ENCODE assay signal across 1 fruit fly cellular context in genomic region chr2L:18948065-18948723, dm6.
TF ChIP-seq lines count a peak whose summit lies in the region.

No protein-coding gene starts in this region.

TF ChIP-seq in whole organism, embryonic, 481 proteins besides CTCF, POLR2A, EP300 and RAD21 (continued from another document and continues in another):
- peak; percentile 68 for TF ChIP-seq Hsf (GFP tag; optimal IDR thresholded peaks at IDR 0.05; lab: Kevin White, UChicago)
- TF ChIP-seq abd-A (tag; optimal IDR thresholded peaks at IDR 0.05; lab: Kevin White, UChicago), result no peak
- no peak for TF ChIP-seq Scr (GFP tag; IDR thresholded peaks at IDR 0.05; lab: Robert Waterston, UW; ENCODE audit: partially characterized antibody)
- no peak for TF ChIP-seq cas (GFP tag; IDR thresholded peaks at IDR 0.05; lab: Robert Waterston, UW)
- TF ChIP-seq E2f1 (GFP tag; IDR thresholded peaks at IDR 0.05; lab: Robert Waterston, UW), result 0 out of 2 replicates have a peak, but pooled peaks have one; percentile 24
- TF ChIP-seq CG10979 (tag; optimal IDR thresholded peaks at IDR 0.05; lab: Kevin White, UChicago), result peak; percentile 86
- peak; percentile 47 for TF ChIP-seq CG17568 (GFP tag; optimal IDR thresholded peaks at IDR 0.05; lab: Kevin White, UChicago)
- TF ChIP-seq CG7839 (tag; optimal IDR thresholded peaks at IDR 0.05; lab: Kevin White, UChicago), result peak; percentile 75
- peak; percentile 10; the same call in 1 of the 3 replicates for TF ChIP-seq CG34422 (GFP tag; IDR thresholded peaks at IDR 0.05; lab: Robert Waterston, UW)
- peak; percentile 85 for TF ChIP-seq Sox102F (GFP tag; optimal IDR thresholded peaks at IDR 0.05; lab: Kevin White, UChicago)
- TF ChIP-seq lilli (GFP tag; optimal IDR thresholded peaks at IDR 0.05; lab: Kevin White, UChicago), result peak; percentile 28
- no peak for TF ChIP-seq sr (GFP tag; IDR thresholded peaks at IDR 0.05; lab: Robert Waterston, UW)
- no peak for TF ChIP-seq fd102C (GFP tag; optimal IDR thresholded peaks at IDR 0.05; lab: Kevin White, UChicago)
- peak; percentile 19 for TF ChIP-seq CG10462 (GFP tag; optimal IDR thresholded peaks at IDR 0.05; lab: Kevin White, UChicago)
- peak; percentile 66 for TF ChIP-seq Vsx1 (GFP tag; optimal IDR thresholded peaks at IDR 0.05; lab: Kevin White, UChicago)
- no peak for TF ChIP-seq CG17612 (GFP tag; IDR thresholded peaks at IDR 0.05; lab: Robert Waterston, UW)
- no peak for TF ChIP-seq ac (GFP tag; optimal IDR thresholded peaks at IDR 0.05; lab: Kevin White, UChicago)
- TF ChIP-seq Xbp1 (GFP tag; optimal IDR thresholded peaks at IDR 0.05; lab: Kevin White, UChicago), result peak; percentile 56
- peak; percentile 5 for TF ChIP-seq HmgZ (tag; optimal IDR thresholded peaks at IDR 0.05; lab: Kevin White, UChicago)
- TF ChIP-seq pita (GFP tag; optimal IDR thresholded peaks at IDR 0.05; lab: Kevin White, UChicago), result no peak
- no peak for TF ChIP-seq toy (GFP tag; IDR thresholded peaks at IDR 0.05; lab: Robert Waterston, UW)
- peak; percentile 18 for TF ChIP-seq kah (GFP tag; optimal IDR thresholded peaks at IDR 0.05; lab: Kevin White, UChicago)
- no peak for TF ChIP-seq Optix (GFP tag; IDR thresholded peaks at IDR 0.05; lab: Robert Waterston, UW)
- TF ChIP-seq peb (GFP tag; IDR thresholded peaks at IDR 0.05; lab: Robert Waterston, UW), result peak; percentile 48; the same call in 1 of the 2 replicates
- TF ChIP-seq CG8359 (GFP tag; optimal IDR thresholded peaks at IDR 0.05; lab: Kevin White, UChicago; ENCODE audit: borderline replicate concordance), result no peak
- TF ChIP-seq Opbp (GFP tag; IDR thresholded peaks at IDR 0.05; lab: Robert Waterston, UW; ENCODE audit: partially characterized antibody), result no peak
- no peak for TF ChIP-seq Taf1 (GFP tag; IDR thresholded peaks at IDR 0.05; lab: Robert Waterston, UW)
- peak; percentile 25 for TF ChIP-seq chn (GFP tag; optimal IDR thresholded peaks at IDR 0.05; lab: Kevin White, UChicago)
- TF ChIP-seq CG32767 (GFP tag; IDR thresholded peaks at IDR 0.05; lab: Robert Waterston, UW), result no peak
- TF ChIP-seq CG11560 (tag; IDR thresholded peaks at IDR 0.05; lab: Robert Waterston, UW), result no peak
- TF ChIP-seq CG1529 (GFP tag; optimal IDR thresholded peaks at IDR 0.05; lab: Kevin White, UChicago), result peak; percentile 87
- no peak for TF ChIP-seq Nf-YA (GFP tag; IDR thresholded peaks at IDR 0.05; lab: Robert Waterston, UW)
- peak; percentile 37 for TF ChIP-seq CG15073 (GFP tag; optimal IDR thresholded peaks at IDR 0.05; lab: Kevin White, UChicago)
- no peak for TF ChIP-seq Poxn (GFP tag; IDR thresholded peaks at IDR 0.05; lab: Robert Waterston, UW)
- TF ChIP-seq Chrac-16 (GFP tag; optimal IDR thresholded peaks at IDR 0.05; lab: Kevin White, UChicago), result peak; percentile 54
- TF ChIP-seq CG7271 (tag; optimal IDR thresholded peaks at IDR 0.05; lab: Kevin White, UChicago), result no peak
- no peak for TF ChIP-seq CG9932 (GFP tag; IDR thresholded peaks at IDR 0.05; lab: Robert Waterston, UW)
- no peak for TF ChIP-seq Hey (tag; optimal IDR thresholded peaks at IDR 0.05; lab: Kevin White, UChicago)
- no peak for TF ChIP-seq CrebB (tag; optimal IDR thresholded peaks at IDR 0.05; lab: Kevin White, UChicago)
- no peak for TF ChIP-seq Max (GFP tag; optimal IDR thresholded peaks at IDR 0.05; lab: Kevin White, UChicago)
- TF ChIP-seq CG2199 (GFP tag; IDR thresholded peaks at IDR 0.05; lab: Robert Waterston, UW), result no peak
- TF ChIP-seq CG17385 (GFP tag; optimal IDR thresholded peaks at IDR 0.05; lab: Kevin White, UChicago), result peak; percentile 62
- peak; percentile 27 for TF ChIP-seq pum (GFP tag; optimal IDR thresholded peaks at IDR 0.05; lab: Kevin White, UChicago)
- TF ChIP-seq CG31224 (GFP tag; IDR thresholded peaks at IDR 0.05; lab: Robert Waterston, UW), result peak; percentile 96
- peak; percentile 85 for TF ChIP-seq CG15601 (tag; optimal IDR thresholded peaks at IDR 0.05; lab: Kevin White, UChicago)
- no peak for TF ChIP-seq lov (optimal IDR thresholded peaks at IDR 0.05; lab: Kevin White, UChicago)
- TF ChIP-seq lov (GFP tag; IDR thresholded peaks at IDR 0.05; lab: Robert Waterston, UW), result no peak
- TF ChIP-seq Eip74EF (GFP tag; optimal IDR thresholded peaks at IDR 0.05; lab: Kevin White, UChicago), result peak in 1 of 2 experiments; percentile 57
- TF ChIP-seq Abd-B (GFP tag; optimal IDR thresholded peaks at IDR 0.05; lab: Kevin White, UChicago), result peak; percentile 47
- TF ChIP-seq CG11696 (GFP tag; IDR thresholded peaks at IDR 0.05; lab: Robert Waterston, UW), result 0 out of 2 replicates have a peak, but pooled peaks have one; percentile 22
- peak; percentile 56 for TF ChIP-seq CG4424 (GFP tag; optimal IDR thresholded peaks at IDR 0.05; lab: Kevin White, UChicago)
- peak; percentile 26 for TF ChIP-seq ind (GFP tag; optimal IDR thresholded peaks at IDR 0.05; lab: Kevin White, UChicago)
- peak; percentile 73 for TF ChIP-seq Sox100B (GFP tag; optimal IDR thresholded peaks at IDR 0.05; lab: Kevin White, UChicago)
- no peak for TF ChIP-seq vvl (GFP tag; IDR thresholded peaks at IDR 0.05; lab: Robert Waterston, UW)
- TF ChIP-seq CG18011 (GFP tag; optimal IDR thresholded peaks at IDR 0.05; lab: Kevin White, UChicago), result no peak
- no peak for TF ChIP-seq hkb (optimal IDR thresholded peaks at IDR 0.05; lab: Kevin White, UChicago)
- peak; percentile 69 for TF ChIP-seq hkb (GFP tag; IDR thresholded peaks at IDR 0.05; lab: Robert Waterston, UW)
- TF ChIP-seq CG4404 (GFP tag; IDR thresholded peaks at IDR 0.05; lab: Robert Waterston, UW), result 0 out of 2 replicates have a peak, but pooled peaks have one; percentile 22
- TF ChIP-seq CG8944 (GFP tag; optimal IDR thresholded peaks at IDR 0.05; lab: Kevin White, UChicago), result no peak
- TF ChIP-seq CG5245 (GFP tag; optimal IDR thresholded peaks at IDR 0.05; lab: Kevin White, UChicago), result peak; percentile 8
- TF ChIP-seq CG12155 (GFP tag; optimal IDR thresholded peaks at IDR 0.05; lab: Kevin White, UChicago), result no peak
- TF ChIP-seq CG12219 (GFP tag; optimal IDR thresholded peaks at IDR 0.05; lab: Kevin White, UChicago), result peak; percentile 70
- TF ChIP-seq ems (GFP tag; optimal IDR thresholded peaks at IDR 0.05; lab: Kevin White, UChicago), result peak; percentile 34
- peak; percentile 22 for TF ChIP-seq bab2 (GFP tag; optimal IDR thresholded peaks at IDR 0.05; lab: Kevin White, UChicago)
- no peak for TF ChIP-seq sc (optimal IDR thresholded peaks at IDR 0.05; lab: Kevin White, UChicago)
- TF ChIP-seq sc (GFP tag; optimal IDR thresholded peaks at IDR 0.05; lab: Kevin White, UChicago), result peak; percentile 81
- TF ChIP-seq sima (GFP tag; optimal IDR thresholded peaks at IDR 0.05; lab: Kevin White, UChicago), result no peak
- TF ChIP-seq gem (tag; optimal IDR thresholded peaks at IDR 0.05; lab: Kevin White, UChicago), result peak; percentile 91
- TF ChIP-seq CG2889 (GFP tag; IDR thresholded peaks at IDR 0.05; lab: Robert Waterston, UW), result no peak
- no peak for TF ChIP-seq CG6854 (GFP tag; optimal IDR thresholded peaks at IDR 0.05; lab: Kevin White, UChicago)
- TF ChIP-seq zfh1 (GFP tag; IDR thresholded peaks at IDR 0.05; lab: Robert Waterston, UW), result 0 out of 3 replicates have a peak, but pooled peaks have one; percentile 39
- no peak for TF ChIP-seq sim (GFP tag; IDR thresholded peaks at IDR 0.05; lab: Robert Waterston, UW)
- TF ChIP-seq cad (GFP tag; optimal IDR thresholded peaks at IDR 0.05; lab: Kevin White, UChicago), result no peak
- TF ChIP-seq jumu (GFP tag; optimal IDR thresholded peaks at IDR 0.05; lab: Kevin White, UChicago), result peak; percentile 18
- no peak for TF ChIP-seq Sin3A (optimal IDR thresholded peaks at IDR 0.05; lab: Kevin White, UChicago)
- no peak for TF ChIP-seq Gsc (GFP tag; IDR thresholded peaks at IDR 0.05; lab: Robert Waterston, UW)
- peak; percentile 80 for TF ChIP-seq Xrp1 (GFP tag; IDR thresholded peaks at IDR 0.05; lab: Robert Waterston, UW)
- TF ChIP-seq CG17359 (tag; optimal IDR thresholded peaks at IDR 0.05; lab: Kevin White, UChicago), result peak; percentile 72
- TF ChIP-seq pan (optimal IDR thresholded peaks at IDR 0.05; lab: Kevin White, UChicago), result no peak
- peak in 1 of 2 experiments; percentile 36 for TF ChIP-seq pan (GFP tag; optimal IDR thresholded peaks at IDR 0.05 in 1 of 2, IDR thresholded peaks at IDR 0.05 in 1 of 2)
- no peak for TF ChIP-seq tll (GFP tag; optimal IDR thresholded peaks at IDR 0.05; lab: Kevin White, UChicago)
- no peak for TF ChIP-seq CG13123 (GFP tag; optimal IDR thresholded peaks at IDR 0.05; lab: Kevin White, UChicago)
- no peak for TF ChIP-seq Antp (GFP tag; optimal IDR thresholded peaks at IDR 0.05; lab: Kevin White, UChicago)
- TF ChIP-seq Dbx (GFP tag; IDR thresholded peaks at IDR 0.05; lab: Robert Waterston, UW), result 0 out of 3 replicates have a peak, but pooled peaks have one; percentile 7
- TF ChIP-seq slou (GFP tag; optimal IDR thresholded peaks at IDR 0.05; lab: Kevin White, UChicago), result no peak
- TF ChIP-seq CG4328 (GFP tag; optimal IDR thresholded peaks at IDR 0.05; lab: Kevin White, UChicago), result peak; percentile 17
- peak; percentile 50; the same call in 1 of the 3 replicates for TF ChIP-seq dysf (GFP tag; IDR thresholded peaks at IDR 0.05; lab: Robert Waterston, UW)
- peak; percentile 25 for TF ChIP-seq jing (GFP tag; optimal IDR thresholded peaks at IDR 0.05; lab: Kevin White, UChicago)
- TF ChIP-seq pzg (GFP tag; optimal IDR thresholded peaks at IDR 0.05; lab: Kevin White, UChicago), result no peak
- peak; percentile 2 for TF ChIP-seq CG18476 (GFP tag; optimal IDR thresholded peaks at IDR 0.05; lab: Kevin White, UChicago)
- TF ChIP-seq psq (GFP tag; optimal IDR thresholded peaks at IDR 0.05; lab: Kevin White, UChicago), result peak; percentile 48
- TF ChIP-seq Hmx (GFP tag; optimal IDR thresholded peaks at IDR 0.05; lab: Kevin White, UChicago), result no peak
- no peak for TF ChIP-seq CG12769 (tag; optimal IDR thresholded peaks at IDR 0.05; lab: Kevin White, UChicago)
- 0 out of 2 replicates have a peak, but pooled peaks have one; percentile 14 for TF ChIP-seq CG3847 (GFP tag; IDR thresholded peaks at IDR 0.05; lab: Robert Waterston, UW)
- no peak for TF ChIP-seq ERR (GFP tag; optimal IDR thresholded peaks at IDR 0.05; lab: Kevin White, UChicago)
- no peak for TF ChIP-seq CG33213 (GFP tag; optimal IDR thresholded peaks at IDR 0.05; lab: Kevin White, UChicago)
- no peak for TF ChIP-seq esg (GFP tag; conservative IDR thresholded peaks at IDR 0.05; lab: Robert Waterston, UW)
- TF ChIP-seq CoRest (tag; optimal IDR thresholded peaks at IDR 0.05; lab: Kevin White, UChicago), result peak; percentile 80
- TF ChIP-seq CG1602 (GFP tag; optimal IDR thresholded peaks at IDR 0.05; lab: Kevin White, UChicago), result peak; percentile 57
- TF ChIP-seq ara (GFP tag; IDR thresholded peaks at IDR 0.05; lab: Robert Waterston, UW), result peak; percentile 30; the same call in 1 of the 2 replicates
- peak; percentile 77 for TF ChIP-seq CG10209 (GFP tag; optimal IDR thresholded peaks at IDR 0.05; lab: Kevin White, UChicago)
- TF ChIP-seq p53 (GFP tag; optimal IDR thresholded peaks at IDR 0.05; lab: Kevin White, UChicago), result no peak
- TF ChIP-seq CG2116 (GFP tag; optimal IDR thresholded peaks at IDR 0.05; lab: Kevin White, UChicago), result no peak
- peak; percentile 74 for TF ChIP-seq CG14710 (tag; optimal IDR thresholded peaks at IDR 0.05; lab: Kevin White, UChicago)
- no peak for TF ChIP-seq CG4730 (GFP tag; IDR thresholded peaks at IDR 0.05; lab: Robert Waterston, UW)
- peak; percentile 86 for TF ChIP-seq Oli (tag; optimal IDR thresholded peaks at IDR 0.05; lab: Kevin White, UChicago)
- no peak for TF ChIP-seq CG13624 (GFP tag; optimal IDR thresholded peaks at IDR 0.05; lab: Kevin White, UChicago)
- peak; percentile 46 for TF ChIP-seq Hand (GFP tag; optimal IDR thresholded peaks at IDR 0.05; lab: Kevin White, UChicago)
- TF ChIP-seq NK7.1 (GFP tag; optimal IDR thresholded peaks at IDR 0.05; lab: Kevin White, UChicago), result no peak
- TF ChIP-seq tna (GFP tag; IDR thresholded peaks at IDR 0.05; lab: Robert Waterston, UW; ENCODE audit: partially characterized antibody), result no peak
- TF ChIP-seq odd (GFP tag; optimal IDR thresholded peaks at IDR 0.05; lab: Kevin White, UChicago), result peak; percentile 66
- TF ChIP-seq CG18262 (tag; optimal IDR thresholded peaks at IDR 0.05; lab: Kevin White, UChicago), result peak; percentile 91
- TF ChIP-seq amos (GFP tag; IDR thresholded peaks at IDR 0.05; lab: Robert Waterston, UW; ENCODE audit: partially characterized antibody), result no peak
- TF ChIP-seq CG17328 (GFP tag; IDR thresholded peaks at IDR 0.05; lab: Robert Waterston, UW), result peak; percentile 50
- TF ChIP-seq CG31365 (tag; optimal IDR thresholded peaks at IDR 0.05; lab: Kevin White, UChicago), result no peak
- peak; percentile 76 for TF ChIP-seq CG31441 (GFP tag; IDR thresholded peaks at IDR 0.05; lab: Robert Waterston, UW)
- no peak for TF ChIP-seq rib (GFP tag; IDR thresholded peaks at IDR 0.05; lab: Robert Waterston, UW)
- TF ChIP-seq HLHmδ (GFP tag; optimal IDR thresholded peaks at IDR 0.05; lab: Kevin White, UChicago), result no peak
- peak; percentile 99 for TF ChIP-seq D19A (tag; optimal IDR thresholded peaks at IDR 0.05; lab: Kevin White, UChicago)
- TF ChIP-seq MESR4 (GFP tag; optimal IDR thresholded peaks at IDR 0.05; lab: Kevin White, UChicago), result no peak
- TF ChIP-seq CG15011 (GFP tag; optimal IDR thresholded peaks at IDR 0.05; lab: Kevin White, UChicago), result no peak
- peak; percentile 81 for TF ChIP-seq phol (tag; optimal IDR thresholded peaks at IDR 0.05; lab: Kevin White, UChicago)
- no peak for TF ChIP-seq CG8765 (GFP tag; IDR thresholded peaks at IDR 0.05; lab: Robert Waterston, UW)
- TF ChIP-seq Rfx (GFP tag; IDR thresholded peaks at IDR 0.05; lab: Robert Waterston, UW), result no peak; the same call in 1 of the 2 replicates
- TF ChIP-seq CG10274 (GFP tag; optimal IDR thresholded peaks at IDR 0.05; lab: Kevin White, UChicago), result no peak
- no peak for TF ChIP-seq pnt (GFP tag; optimal IDR thresholded peaks at IDR 0.05; lab: Kevin White, UChicago)
- no peak for TF ChIP-seq hb (GFP tag; IDR thresholded peaks at IDR 0.05; lab: Robert Waterston, UW; ENCODE audit: partially characterized antibody)
- no peak for TF ChIP-seq pros (GFP tag; optimal IDR thresholded peaks at IDR 0.05; lab: Kevin White, UChicago)
- no peak for TF ChIP-seq D (optimal IDR thresholded peaks at IDR 0.05; lab: Kevin White, UChicago)
- peak; percentile 79 for TF ChIP-seq D (GFP tag; optimal IDR thresholded peaks at IDR 0.05; lab: Kevin White, UChicago)
- peak; percentile 44 for TF ChIP-seq CG12659 (GFP tag; optimal IDR thresholded peaks at IDR 0.05; lab: Kevin White, UChicago)
- TF ChIP-seq Ssrp (tag; optimal IDR thresholded peaks at IDR 0.05; lab: Kevin White, UChicago), result peak; percentile 81
- TF ChIP-seq Myb (GFP tag; optimal IDR thresholded peaks at IDR 0.05; lab: Kevin White, UChicago), result no peak
- TF ChIP-seq dati (GFP tag; IDR thresholded peaks at IDR 0.05; lab: Robert Waterston, UW), result no peak
